Fruit fly (Drosophila melanogaster): Measurements from ENCODE around the gene Rpt2.

The Rpt2 gene

DNA sequence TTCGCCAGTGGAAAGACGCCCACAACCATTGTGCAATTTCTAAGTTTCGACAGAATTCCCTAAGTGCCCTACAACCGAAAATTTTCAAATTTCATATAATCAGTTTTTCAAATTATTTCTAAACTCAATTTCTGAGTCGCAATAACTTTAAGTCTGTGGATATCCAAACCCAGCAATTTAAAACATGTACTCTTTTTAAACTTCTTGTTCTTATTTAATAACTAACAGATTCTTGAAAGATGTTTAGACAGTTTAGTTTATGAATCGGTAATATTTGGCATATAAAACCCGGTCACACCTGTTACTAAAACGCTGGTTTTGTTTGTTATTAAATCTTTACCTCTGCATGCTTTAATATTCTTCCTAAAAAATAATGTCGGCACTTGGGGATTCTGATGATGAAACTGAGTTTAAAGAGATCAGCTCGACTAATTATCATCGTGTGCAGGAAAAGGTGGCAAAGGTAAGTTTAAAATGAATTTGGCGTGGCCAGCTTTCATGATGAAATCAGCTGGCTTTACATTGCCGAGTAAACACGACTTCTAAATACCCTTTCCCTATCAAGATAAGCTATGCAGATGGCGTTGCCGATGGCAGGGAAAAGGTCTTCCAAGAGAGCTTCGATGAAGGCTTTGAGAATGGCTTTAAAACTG, 2.3 kb downstream of the Rpt2 start, which contains the start of the genes CG43998, CG43999 and CG31142:
Gene CG43998, minus strand, starts transcription at position 51 of the 653 bp plus-strand sequence.
Gene CG43999, minus strand, starts transcription at position 51 of the 653 bp plus-strand sequence.
Gene CG31142, plus strand, starts transcription at position 294 of the 653 bp plus-strand sequence.
- TF ChIP-seq EcR (GFP tag; optimal IDR thresholded peaks at IDR 0.05) (no peak), Dll (optimal IDR thresholded peaks at IDR 0.05) (no peak), CG8478 (optimal IDR thresholded peaks at IDR 0.05) (no peak), psq (optimal IDR thresholded peaks at IDR 0.05) (no peak), pan (optimal IDR thresholded peaks at IDR 0.05) (no peak), usp (GFP tag; optimal IDR thresholded peaks at IDR 0.05) (no peak)

DNA sequence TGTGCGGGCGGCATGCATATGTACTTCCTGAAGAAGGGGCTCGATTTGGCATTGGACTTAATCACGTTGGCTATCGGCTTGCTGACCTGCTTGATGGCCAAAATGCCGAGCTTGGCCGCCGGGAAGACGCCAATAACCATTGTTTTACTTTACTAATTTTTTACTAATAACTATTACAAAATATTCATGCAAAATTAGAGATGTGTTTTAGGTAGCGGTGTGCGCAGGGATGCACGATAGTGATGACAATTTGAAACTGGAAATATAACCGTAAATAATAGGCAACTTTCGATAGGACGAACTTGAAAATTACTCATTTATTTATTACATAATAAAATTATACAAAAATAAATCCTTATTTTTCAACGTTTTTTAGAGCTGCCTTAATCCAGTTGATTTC, 3.9 kb downstream of the Rpt2 start, which contains the start of gene CG13601:
Gene CG13601, minus strand, starts transcription at position 206 of the 400 bp plus-strand sequence.
- TF ChIP-seq CG8478 (optimal IDR thresholded peaks at IDR 0.05) (no peak), pan (optimal IDR thresholded peaks at IDR 0.05) (no peak), Dll (optimal IDR thresholded peaks at IDR 0.05) (no peak), psq (optimal IDR thresholded peaks at IDR 0.05) (no peak), EcR (GFP tag; optimal IDR thresholded peaks at IDR 0.05) (no peak)

dm6 chr3R:23924200-23924599, 7.2 kb downstream of the Rpt2 start, which contains the start of gene Ndc1:
Gene Ndc1 (plus strand): TSS chr3R:23924399.
- TF ChIP-seq Dll (optimal IDR thresholded peaks at IDR 0.05) (no peak), EcR (GFP tag; optimal IDR thresholded peaks at IDR 0.05) (no peak), CG8478 (optimal IDR thresholded peaks at IDR 0.05) (no peak), usp (GFP tag; optimal IDR thresholded peaks at IDR 0.05) (no peak), pan (optimal IDR thresholded peaks at IDR 0.05) (no peak), psq (optimal IDR thresholded peaks at IDR 0.05) (no peak)

dm6 chr3R:23922502-23923350, 8.6 kb downstream of the Rpt2 start, which contains the start of the genes sba and CG31141:
Gene sba (minus strand): TSS chr3R:23922973.
Gene CG31141 (plus strand): TSS chr3R:23923300.
- TF ChIP-seq pan (optimal IDR thresholded peaks at IDR 0.05): no peak
- TF ChIP-seq CG8478 (optimal IDR thresholded peaks at IDR 0.05): no peak

DNA sequence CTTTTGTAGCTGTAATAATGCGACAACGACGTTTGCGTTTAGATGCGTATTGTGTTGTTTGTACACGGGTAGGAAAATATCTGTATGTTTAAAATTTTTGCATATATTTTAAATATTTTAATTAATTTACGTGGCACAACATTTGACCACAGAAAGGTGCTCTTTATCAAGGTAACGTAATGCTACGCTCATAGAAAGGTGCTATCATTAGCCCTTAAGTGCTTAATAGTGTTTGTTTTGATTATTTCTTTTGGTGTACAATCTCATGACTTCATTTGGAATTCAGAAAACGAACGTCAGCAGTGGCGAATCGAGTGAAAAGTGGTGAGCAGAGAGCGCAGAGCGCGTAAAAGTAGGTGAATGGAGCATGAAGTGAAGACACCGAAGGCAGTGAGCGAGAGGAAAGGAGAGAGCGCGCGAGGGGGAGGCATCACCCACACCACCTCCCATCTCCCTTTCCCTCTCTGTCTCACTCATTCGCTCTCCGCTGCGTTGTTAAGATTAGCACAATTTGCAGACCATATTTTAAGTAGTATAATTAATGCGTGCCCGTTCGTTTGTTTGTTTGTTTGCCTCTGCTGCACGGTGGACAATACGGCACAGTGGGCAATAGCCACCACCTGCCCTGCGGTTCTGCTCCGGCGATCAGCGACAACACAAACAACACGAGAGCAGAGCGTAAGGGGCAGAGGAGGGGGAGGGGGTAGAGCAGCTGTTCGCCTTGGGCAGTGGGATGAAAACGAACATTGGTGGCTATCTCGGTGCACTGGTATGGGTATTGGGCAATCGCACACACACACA, 9.5 kb downstream of the Rpt2 start:
- TF ChIP-seq usp (GFP tag; optimal IDR thresholded peaks at IDR 0.05) (no peak), CG8478 (optimal IDR thresholded peaks at IDR 0.05) (no peak), psq (optimal IDR thresholded peaks at IDR 0.05) (no peak), pan (optimal IDR thresholded peaks at IDR 0.05) (no peak), Dll (optimal IDR thresholded peaks at IDR 0.05) (no peak), EcR (GFP tag; optimal IDR thresholded peaks at IDR 0.05) (no peak)

DNA sequence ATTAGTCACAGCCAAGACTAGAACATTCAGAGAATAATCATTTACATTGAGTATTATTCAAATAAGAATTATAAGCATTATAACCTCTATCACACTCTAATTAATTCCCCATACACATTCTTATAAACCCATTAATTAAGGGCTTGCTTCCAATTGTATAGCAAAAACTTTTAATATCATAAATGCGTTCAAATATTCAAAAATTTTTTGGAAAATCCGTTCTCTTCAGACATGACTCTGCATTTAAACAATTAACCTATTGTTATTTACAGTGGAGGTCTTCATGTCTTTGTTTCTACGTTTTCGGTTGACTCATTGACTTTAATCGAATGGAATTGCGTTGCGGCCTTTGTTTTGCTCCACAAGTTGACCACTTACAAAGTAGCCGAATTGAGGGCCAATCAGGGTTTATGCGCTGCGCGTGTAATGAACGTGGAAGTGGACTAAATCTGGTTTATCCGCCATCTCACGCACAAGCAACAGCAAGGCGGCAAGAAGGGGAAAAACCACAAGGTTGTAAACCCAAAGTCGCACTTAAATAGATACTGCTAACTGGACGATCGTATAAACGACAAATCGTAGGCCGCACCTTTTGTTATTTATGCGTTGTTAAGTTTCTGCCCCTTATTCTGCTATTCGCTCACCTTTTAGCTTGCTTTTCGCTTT, 10.4 kb downstream of the Rpt2 start:
- TF ChIP-seq psq (optimal IDR thresholded peaks at IDR 0.05) (no peak), pan (optimal IDR thresholded peaks at IDR 0.05) (no peak), CG8478 (optimal IDR thresholded peaks at IDR 0.05) (no peak), Dll (optimal IDR thresholded peaks at IDR 0.05) (no peak)

DNA sequence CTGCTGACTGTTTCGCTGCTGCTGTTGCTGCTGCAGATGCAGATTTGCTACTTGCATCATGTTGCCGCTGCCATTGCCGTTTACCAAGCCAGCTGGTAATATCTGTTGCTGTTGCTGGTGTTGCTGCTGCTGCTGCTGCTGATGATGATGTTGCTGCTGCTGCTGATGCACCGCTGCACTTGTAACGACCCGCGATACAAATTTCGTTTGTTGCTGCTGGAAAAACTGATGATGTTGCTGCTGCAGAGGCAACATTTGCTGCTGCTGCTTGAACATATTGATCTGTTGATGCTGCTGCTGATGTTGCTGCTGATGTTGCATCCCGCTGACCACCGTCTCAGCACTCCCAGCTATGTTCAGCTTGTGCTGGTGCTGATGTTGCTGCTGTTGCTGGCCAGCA, 11.0 kb downstream of the Rpt2 start:
- no peak for TF ChIP-seq CG8478 (optimal IDR thresholded peaks at IDR 0.05)
- TF ChIP-seq Dll (optimal IDR thresholded peaks at IDR 0.05): no peak
- TF ChIP-seq psq (optimal IDR thresholded peaks at IDR 0.05): no peak
- no peak for TF ChIP-seq pan (optimal IDR thresholded peaks at IDR 0.05)
- no peak for TF ChIP-seq EcR (GFP tag; optimal IDR thresholded peaks at IDR 0.05)
- no peak for TF ChIP-seq usp (GFP tag; optimal IDR thresholded peaks at IDR 0.05)

DNA sequence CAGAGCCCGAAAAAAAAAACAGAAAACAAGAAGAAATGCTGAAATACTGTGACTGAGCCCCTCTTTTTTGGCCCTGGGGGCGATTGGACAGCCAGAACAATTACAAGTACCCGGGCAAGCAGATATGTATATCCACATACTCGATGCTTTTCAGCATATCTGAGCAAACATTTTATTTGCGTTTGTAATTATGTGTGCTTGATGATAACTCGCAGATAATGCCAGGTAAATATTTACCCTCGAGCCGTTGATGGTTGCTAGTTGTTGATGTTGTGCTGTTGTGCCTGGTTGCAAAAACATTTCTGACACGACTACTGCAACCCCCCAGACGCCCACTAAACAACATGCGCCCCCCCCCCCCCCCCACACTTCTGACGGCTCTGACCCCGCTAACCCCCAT, 12.0 kb downstream of the Rpt2 start:
- TF ChIP-seq CG8478 (optimal IDR thresholded peaks at IDR 0.05): no peak
- no peak for TF ChIP-seq usp (GFP tag; optimal IDR thresholded peaks at IDR 0.05)
- TF ChIP-seq pan (optimal IDR thresholded peaks at IDR 0.05): no peak
- TF ChIP-seq Dll (optimal IDR thresholded peaks at IDR 0.05): no peak
- no peak for TF ChIP-seq psq (optimal IDR thresholded peaks at IDR 0.05)
- TF ChIP-seq EcR (GFP tag; optimal IDR thresholded peaks at IDR 0.05): no peak

dm6 chr3R:23915967-23916366, 15.4 kb downstream of the Rpt2 start:
- no peak for TF ChIP-seq usp (GFP tag; optimal IDR thresholded peaks at IDR 0.05)
- TF ChIP-seq Dll (optimal IDR thresholded peaks at IDR 0.05): peak; percentile 2

- no peak for TF ChIP-seq CG8478 (optimal IDR thresholded peaks at IDR 0.05)
- TF ChIP-seq psq (optimal IDR thresholded peaks at IDR 0.05): no peak
- TF ChIP-seq pan (optimal IDR thresholded peaks at IDR 0.05): no peak
- no peak for TF ChIP-seq Dll (optimal IDR thresholded peaks at IDR 0.05)
- TF ChIP-seq usp (GFP tag; optimal IDR thresholded peaks at IDR 0.05): no peak
- no peak for TF ChIP-seq EcR (GFP tag; optimal IDR thresholded peaks at IDR 0.05)
These were observed 16.3 kb downstream of the Rpt2 start for dm6 chr3R:23915042-23915428.

dm6 chr3R:23914415-23915041, 16.8 kb downstream of the Rpt2 start:
- TF ChIP-seq psq (optimal IDR thresholded peaks at IDR 0.05) (no peak), Dll (optimal IDR thresholded peaks at IDR 0.05) (peak; percentile 68)

All from whole organism.